Fruit fly (Drosophila melanogaster): ENCODE results near the gene CG17754.

Gene CG17754

dm6 chrX:9232199-9232598 lies 18.0 kb upstream of the CG17754 start, which contains the start of gene CG12121:
Gene CG12121 (minus strand): TSS chrX:9232378.
- TF ChIP-seq h (optimal IDR thresholded peaks at IDR 0.05) (no peak), psq (optimal IDR thresholded peaks at IDR 0.05) (no peak), Myc (optimal IDR thresholded peaks at IDR 0.05) (no peak), Sin3A (optimal IDR thresholded peaks at IDR 0.05) (no peak), insv (optimal IDR thresholded peaks at IDR 0.05) (no peak), ttk (optimal IDR thresholded peaks at IDR 0.05) (no peak)

- no peak for TF ChIP-seq h (optimal IDR thresholded peaks at IDR 0.05)
- TF ChIP-seq Myc (optimal IDR thresholded peaks at IDR 0.05) = no peak
- TF ChIP-seq insv (optimal IDR thresholded peaks at IDR 0.05) = no peak
- TF ChIP-seq ttk (optimal IDR thresholded peaks at IDR 0.05) = no peak
- no peak for TF ChIP-seq psq (optimal IDR thresholded peaks at IDR 0.05)
- no peak for TF ChIP-seq Sin3A (optimal IDR thresholded peaks at IDR 0.05)
Measured at dm6 chrX:9236485-9236884, 13.7 kb upstream of the CG17754 start, which contains the start of gene Ir8a. Gene Ir8a (minus strand): TSS chrX:9236585.

- TF ChIP-seq insv (optimal IDR thresholded peaks at IDR 0.05) (no peak), psq (optimal IDR thresholded peaks at IDR 0.05) (no peak), Sin3A (optimal IDR thresholded peaks at IDR 0.05) (no peak), Myc (optimal IDR thresholded peaks at IDR 0.05) (no peak), h (optimal IDR thresholded peaks at IDR 0.05) (no peak), ttk (optimal IDR thresholded peaks at IDR 0.05) (no peak)
Measured at dm6 chrX:9243417-9243884, 6.8 kb upstream of the CG17754 start, which contains the start of the genes mxc and Larp7. Gene mxc (minus strand): TSS chrX:9243467. Gene Larp7 (plus strand): TSS chrX:9243817.

dm6 chrX:9247171-9247783 lies 2.9 kb upstream of the CG17754 start, which contains the start of the genes amx and Dsor1:
Gene amx (minus strand): TSS chrX:9247336.
Gene Dsor1 (plus strand): TSS chrX:9247342.
- TF ChIP-seq h (optimal IDR thresholded peaks at IDR 0.05) (no peak), Sin3A (optimal IDR thresholded peaks at IDR 0.05) (no peak), Myc (optimal IDR thresholded peaks at IDR 0.05) (no peak), insv (optimal IDR thresholded peaks at IDR 0.05) (no peak), ttk (optimal IDR thresholded peaks at IDR 0.05) (no peak), psq (optimal IDR thresholded peaks at IDR 0.05) (no peak)

- TF ChIP-seq ttk (optimal IDR thresholded peaks at IDR 0.05) (no peak), Myc (optimal IDR thresholded peaks at IDR 0.05) (no peak), insv (optimal IDR thresholded peaks at IDR 0.05) (no peak), psq (optimal IDR thresholded peaks at IDR 0.05) (no peak), Sin3A (optimal IDR thresholded peaks at IDR 0.05) (no peak), h (optimal IDR thresholded peaks at IDR 0.05) (no peak)
Measured at dm6 chrX:9248040-9248439, 2.2 kb upstream of the CG17754 start.

- no peak for TF ChIP-seq Myc (optimal IDR thresholded peaks at IDR 0.05)
- no peak for TF ChIP-seq h (optimal IDR thresholded peaks at IDR 0.05)
- TF ChIP-seq psq (optimal IDR thresholded peaks at IDR 0.05) = no peak
- TF ChIP-seq Sin3A (optimal IDR thresholded peaks at IDR 0.05) = no peak
- TF ChIP-seq insv (optimal IDR thresholded peaks at IDR 0.05) = no peak
- no peak for TF ChIP-seq ttk (optimal IDR thresholded peaks at IDR 0.05)
Measured at dm6 chrX:9251212-9251877, 1.1 kb downstream of the CG17754 start.

dm6 chrX:9252051-9252708 lies 2.0 kb downstream of the CG17754 start:
- no peak for TF ChIP-seq psq (optimal IDR thresholded peaks at IDR 0.05)
- TF ChIP-seq ttk (optimal IDR thresholded peaks at IDR 0.05) = no peak
- TF ChIP-seq h (optimal IDR thresholded peaks at IDR 0.05) = no peak
- TF ChIP-seq insv (optimal IDR thresholded peaks at IDR 0.05) = no peak
- no peak for TF ChIP-seq Myc (optimal IDR thresholded peaks at IDR 0.05)
- TF ChIP-seq Sin3A (optimal IDR thresholded peaks at IDR 0.05) = no peak

dm6 chrX:9255021-9255420 lies 4.8 kb downstream of the CG17754 start:
- TF ChIP-seq ttk (optimal IDR thresholded peaks at IDR 0.05) (no peak), Sin3A (optimal IDR thresholded peaks at IDR 0.05) (no peak), Myc (optimal IDR thresholded peaks at IDR 0.05) (no peak), h (optimal IDR thresholded peaks at IDR 0.05) (no peak), insv (optimal IDR thresholded peaks at IDR 0.05) (no peak)

dm6 chrX:9255964-9256520 lies 5.8 kb downstream of the CG17754 start, which contains the start of gene ric8a:
Gene ric8a (plus strand): TSS chrX:9256168.
- TF ChIP-seq h (optimal IDR thresholded peaks at IDR 0.05) (no peak), Myc (optimal IDR thresholded peaks at IDR 0.05) (no peak), insv (optimal IDR thresholded peaks at IDR 0.05) (no peak), ttk (optimal IDR thresholded peaks at IDR 0.05) (no peak), Sin3A (optimal IDR thresholded peaks at IDR 0.05) (no peak), psq (optimal IDR thresholded peaks at IDR 0.05) (no peak)

- TF ChIP-seq Sin3A (optimal IDR thresholded peaks at IDR 0.05) (no peak), h (optimal IDR thresholded peaks at IDR 0.05) (no peak), ttk (optimal IDR thresholded peaks at IDR 0.05) (no peak), Myc (optimal IDR thresholded peaks at IDR 0.05) (no peak), psq (optimal IDR thresholded peaks at IDR 0.05) (no peak), insv (optimal IDR thresholded peaks at IDR 0.05) (no peak)
Measured at dm6 chrX:9266082-9266481, 15.9 kb downstream of the CG17754 start.

- no peak for TF ChIP-seq Sin3A (optimal IDR thresholded peaks at IDR 0.05)
- TF ChIP-seq Myc (optimal IDR thresholded peaks at IDR 0.05) = no peak
- no peak for TF ChIP-seq ttk (optimal IDR thresholded peaks at IDR 0.05)
- TF ChIP-seq psq (optimal IDR thresholded peaks at IDR 0.05) = no peak
- no peak for TF ChIP-seq insv (optimal IDR thresholded peaks at IDR 0.05)
- no peak for TF ChIP-seq h (optimal IDR thresholded peaks at IDR 0.05)
Measured at dm6 chrX:9267598-9267997, 17.4 kb downstream of the CG17754 start, which contains the start of gene Erk7. Gene Erk7 (minus strand): TSS chrX:9267698.

All from Kc167 (cell line).